Worm (Caenorhabditis elegans): ENCODE results near the gene C32D5.10.

The C32D5.10 gene

DNA sequence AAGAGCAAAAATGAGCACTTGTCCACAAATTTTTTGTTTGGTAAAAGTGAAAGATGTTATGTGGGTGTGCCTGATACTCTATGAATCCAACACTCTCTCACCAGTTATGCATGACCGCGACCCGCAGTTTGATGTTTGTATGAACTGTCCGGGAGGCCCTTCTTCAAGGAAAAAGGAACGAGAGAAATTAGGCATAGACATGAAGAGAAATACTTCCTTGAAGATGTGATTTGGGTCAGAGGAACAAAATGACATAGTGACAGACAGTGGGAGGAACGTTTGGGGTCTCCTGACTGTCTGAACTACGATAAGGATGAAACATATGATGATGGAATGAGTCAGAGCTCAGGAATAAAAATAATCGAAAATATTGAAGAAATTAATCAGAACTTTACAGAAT lies 10.7 kb downstream of the C32D5.10 start:
- no peak for TF ChIP-seq mep-1 (tag; optimal IDR thresholded peaks at IDR 0.05)
- peak; percentile 96 for TF ChIP-seq aha-1 (tag)
- TF ChIP-seq pqm-1 (tag; optimal IDR thresholded peaks at IDR 0.05): no peak
- no peak for TF ChIP-seq dmd-9 (GFP tag; IDR thresholded peaks at IDR 0.05)
- no peak for TF ChIP-seq lin-38 (GFP tag; IDR thresholded peaks at IDR 0.05)
- TF ChIP-seq mdl-1 (tag; optimal IDR thresholded peaks at IDR 0.05): no peak
- peak; percentile 63 for TF ChIP-seq hlh-30 (tag; optimal IDR thresholded peaks at IDR 0.05; ENCODE audit: insufficient read depth)
- no peak for TF ChIP-seq nhr-48 (tag; optimal IDR thresholded peaks at IDR 0.05)
- TF ChIP-seq hlh-11 (tag; optimal IDR thresholded peaks at IDR 0.05): peak; percentile 19
- no peak for TF ChIP-seq egl-43 (GFP tag; IDR thresholded peaks at IDR 0.05)
- no peak for TF ChIP-seq saeg-2 (GFP tag; IDR thresholded peaks at IDR 0.05)

DNA sequence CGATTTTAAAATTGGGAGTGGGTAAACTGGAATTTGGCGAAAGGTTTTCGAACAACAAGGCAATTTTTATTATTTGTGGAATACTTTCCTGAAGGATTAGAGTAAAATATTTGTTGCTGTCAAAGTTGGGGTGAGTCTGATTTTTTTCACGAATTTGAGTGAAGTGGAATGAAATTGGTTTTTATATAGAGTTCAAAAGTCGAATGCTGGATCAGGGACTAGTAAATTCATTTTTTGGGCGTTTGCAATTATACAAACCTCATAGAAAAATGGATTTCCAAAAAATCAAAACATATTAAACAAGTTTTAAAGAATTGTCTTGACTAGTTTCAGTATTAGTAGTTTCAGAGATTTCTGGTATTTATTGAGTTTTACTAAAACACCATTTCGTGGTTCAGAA lies 11.8 kb downstream of the C32D5.10 start, which contains the start of gene C32D5.7:
C32D5.7 (minus strand) TSS at position 101 of the 400 bp plus-strand sequence.
- TF ChIP-seq nhr-237 (tag; optimal IDR thresholded peaks at IDR 0.05): no peak
- TF ChIP-seq ces-1 (GFP tag; optimal IDR thresholded peaks at IDR 0.05): no peak
- TF ChIP-seq ztf-11 (tag; optimal IDR thresholded peaks at IDR 0.05): no peak
- no peak for TF ChIP-seq attf-4 (tag; optimal IDR thresholded peaks at IDR 0.05)
- TF ChIP-seq duxl-1 (tag; optimal IDR thresholded peaks at IDR 0.05; ENCODE audit: poor library complexity): no peak
- no peak for TF ChIP-seq nhr-48 (tag; optimal IDR thresholded peaks at IDR 0.05)
- no peak for TF ChIP-seq snpc-1.2 (GFP tag; IDR thresholded peaks at IDR 0.05)
- no peak for TF ChIP-seq madf-9 (GFP tag; conservative IDR thresholded peaks at IDR 0.05)
- TF ChIP-seq nhr-111 (GFP tag; optimal IDR thresholded peaks at IDR 0.05): no peak
- TF ChIP-seq nhr-10 (tag; optimal IDR thresholded peaks at IDR 0.05): no peak
- no peak for TF ChIP-seq spr-1 (tag; optimal IDR thresholded peaks at IDR 0.05)
- TF ChIP-seq zip-11 (GFP tag; IDR thresholded peaks at IDR 0.05): no peak
- TF ChIP-seq ztf-7 (tag; optimal IDR thresholded peaks at IDR 0.05): no peak
- TF ChIP-seq nhr-76 (tag; optimal IDR thresholded peaks at IDR 0.05): no peak
- TF ChIP-seq tra-1 (GFP tag; IDR thresholded peaks at IDR 0.05): no peak
- no peak for TF ChIP-seq ceh-62 (tag; optimal IDR thresholded peaks at IDR 0.05)
- no peak for TF ChIP-seq F49E8.2 (tag; optimal IDR thresholded peaks at IDR 0.05; ENCODE audit: borderline replicate concordance)

DNA sequence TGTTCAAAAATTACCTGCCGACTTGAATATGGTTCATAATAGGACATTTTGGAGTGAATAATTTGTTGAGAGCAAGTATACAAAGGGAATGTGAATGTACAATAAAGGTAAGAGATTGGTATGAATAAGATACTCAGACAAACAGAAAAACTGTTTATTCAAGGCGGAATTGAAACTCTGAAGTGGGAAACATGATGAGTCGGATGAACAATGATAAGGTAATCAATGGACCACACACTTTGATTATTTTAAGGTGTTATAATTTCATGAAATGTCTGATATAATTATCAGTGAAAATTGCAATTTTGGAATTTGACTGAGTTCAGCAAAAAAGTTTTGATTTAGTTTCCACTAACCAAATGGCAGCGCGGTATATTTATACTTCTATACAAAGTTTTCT lies 12.3 kb downstream of the C32D5.10 start:
- no peak for TF ChIP-seq Y75B8A.6 (GFP tag; IDR thresholded peaks at IDR 0.05)
- TF ChIP-seq daf-16 (GFP tag; optimal IDR thresholded peaks at IDR 0.05): no peak
- TF ChIP-seq daf-16 (tag; optimal IDR thresholded peaks at IDR 0.05): peak; percentile 59
- no peak for TF ChIP-seq gei-8 (GFP tag; optimal IDR thresholded peaks at IDR 0.05)
- peak; percentile 51 for TF ChIP-seq pqm-1 (tag; optimal IDR thresholded peaks at IDR 0.05)
- no peak for TF ChIP-seq F37D6.2 (tag; optimal IDR thresholded peaks at IDR 0.05)
- no peak for TF ChIP-seq hif-1 (tag; optimal IDR thresholded peaks at IDR 0.05)
- no peak for TF ChIP-seq D1046.2 (GFP tag; IDR thresholded peaks at IDR 0.05)
- TF ChIP-seq lin-15B (tag; optimal IDR thresholded peaks at IDR 0.05): no peak
- peak; percentile 33 for TF ChIP-seq dve-1 (tag; optimal IDR thresholded peaks at IDR 0.05; ENCODE audit: insufficient read depth)
- peak in 1 of 2 experiments; percentile 11 for TF ChIP-seq lsy-2 (tag; optimal IDR thresholded peaks at IDR 0.05)
- TF ChIP-seq lin-39 (tag; optimal IDR thresholded peaks at IDR 0.05): no peak
- TF ChIP-seq ceh-28 (tag; optimal IDR thresholded peaks at IDR 0.05): no peak
- TF ChIP-seq aha-1 (tag): peak; percentile 74
